Fruit fly (Drosophila melanogaster): ENCODE measurements around the gene CG32486.

The CG32486 gene

DNA sequence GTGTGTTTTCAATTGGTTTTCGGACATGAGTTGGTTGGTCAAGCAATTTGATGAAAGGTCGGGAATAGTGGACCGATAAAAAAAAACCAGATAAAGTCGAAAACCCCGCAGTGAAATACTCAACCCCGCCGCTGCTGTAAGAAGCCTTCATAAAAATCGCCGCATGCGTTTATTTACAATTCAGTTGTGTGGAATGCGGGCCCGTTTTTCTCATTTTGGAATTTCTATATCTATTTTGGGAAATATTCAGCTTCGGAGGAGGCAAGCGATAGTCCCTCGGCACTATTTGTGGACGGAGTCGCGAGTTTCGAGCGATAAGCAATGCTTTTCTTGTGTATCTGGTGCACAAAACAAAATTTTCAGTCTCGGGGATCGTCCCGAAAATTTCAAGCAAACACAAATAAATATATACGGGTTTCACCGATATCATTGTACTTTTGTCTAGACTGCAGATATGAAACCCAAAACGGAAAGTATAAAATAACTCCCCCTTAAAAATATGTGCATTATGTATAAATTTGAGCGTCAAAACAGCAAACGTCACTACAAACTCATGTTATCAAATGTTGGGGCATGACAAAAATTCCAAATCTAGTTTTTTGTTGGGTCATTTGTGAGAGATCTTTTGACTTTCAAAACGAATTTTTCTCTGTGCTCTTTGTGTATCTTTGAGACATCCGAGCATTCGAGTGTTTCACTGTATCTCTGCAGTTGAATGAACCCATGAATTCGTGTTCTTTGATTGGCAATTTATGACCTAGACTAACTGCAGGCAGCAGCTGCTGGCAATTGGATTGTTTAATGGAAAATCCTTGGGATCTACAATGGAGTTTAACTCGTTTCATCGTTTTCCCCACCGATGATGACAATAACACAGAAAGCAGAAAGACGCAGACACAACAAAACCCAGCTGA is 11.4 kb downstream of the CG32486 start (continued):
- TF ChIP-seq CG17802 (tag; optimal IDR thresholded peaks at IDR 0.05) = no peak
- peak; percentile 45 for TF ChIP-seq Ssrp (tag; optimal IDR thresholded peaks at IDR 0.05)
- peak; percentile 37 for TF ChIP-seq Blimp-1 (GFP tag; optimal IDR thresholded peaks at IDR 0.05)
- TF ChIP-seq zf30C (GFP tag; optimal IDR thresholded peaks at IDR 0.05) = peak; percentile 87
- TF ChIP-seq CG11723 (GFP tag; optimal IDR thresholded peaks at IDR 0.05) = peak; percentile 37
- TF ChIP-seq CG9727 (GFP tag; optimal IDR thresholded peaks at IDR 0.05) = peak; percentile 24
- TF ChIP-seq sc (optimal IDR thresholded peaks at IDR 0.05) = no peak
- TF ChIP-seq sc (GFP tag; optimal IDR thresholded peaks at IDR 0.05) = no peak
- TF ChIP-seq hkb (optimal IDR thresholded peaks at IDR 0.05) = no peak
- TF ChIP-seq hkb (GFP tag; IDR thresholded peaks at IDR 0.05) = 0 out of 2 replicates have a peak, but pooled peaks have one; percentile 15
- no peak for TF ChIP-seq scrt (GFP tag; optimal IDR thresholded peaks at IDR 0.05)
- no peak for TF ChIP-seq CG9797 (GFP tag; optimal IDR thresholded peaks at IDR 0.05)
- peak; percentile 9 for TF ChIP-seq slp2 (GFP tag; optimal IDR thresholded peaks at IDR 0.05)
- TF ChIP-seq Camta (GFP tag; optimal IDR thresholded peaks at IDR 0.05) = no peak
- no peak for TF ChIP-seq btn (GFP tag; optimal IDR thresholded peaks at IDR 0.05)
- TF ChIP-seq CG33557 (GFP tag; optimal IDR thresholded peaks at IDR 0.05) = peak; percentile 63
- TF ChIP-seq Asciz (GFP tag; optimal IDR thresholded peaks at IDR 0.05) = peak; percentile 25
- TF ChIP-seq Usf (GFP tag; optimal IDR thresholded peaks at IDR 0.05) = no peak
- no peak for TF ChIP-seq CG7987 (GFP tag; optimal IDR thresholded peaks at IDR 0.05)
- no peak for TF ChIP-seq CG12071 (GFP tag; optimal IDR thresholded peaks at IDR 0.05)
- peak; percentile 20 for TF ChIP-seq CG12299 (tag; optimal IDR thresholded peaks at IDR 0.05)
- TF ChIP-seq gcm (GFP tag; optimal IDR thresholded peaks at IDR 0.05) = peak; percentile 81
- no peak for TF ChIP-seq CG7928 (GFP tag; optimal IDR thresholded peaks at IDR 0.05)
- TF ChIP-seq PHDP (tag; optimal IDR thresholded peaks at IDR 0.05) = peak; percentile 9
- TF ChIP-seq cwo (GFP tag; optimal IDR thresholded peaks at IDR 0.05) = no peak
- peak; percentile 59 for TF ChIP-seq CoRest (tag; optimal IDR thresholded peaks at IDR 0.05)
- TF ChIP-seq tup (GFP tag; optimal IDR thresholded peaks at IDR 0.05) = no peak
- TF ChIP-seq aop (GFP tag; IDR thresholded peaks at IDR 0.05) = no peak
- peak; percentile 7 for TF ChIP-seq CG12769 (tag; optimal IDR thresholded peaks at IDR 0.05)
- TF ChIP-seq Bdp1 (GFP tag; optimal IDR thresholded peaks at IDR 0.05) = no peak
- 0 out of 2 replicates have a peak, but pooled peaks have one; percentile 9 for TF ChIP-seq vvl (GFP tag; IDR thresholded peaks at IDR 0.05)
- peak; percentile 8 for TF ChIP-seq NC2β (GFP tag; optimal IDR thresholded peaks at IDR 0.05)
- TF ChIP-seq pros (GFP tag; optimal IDR thresholded peaks at IDR 0.05) = peak; percentile 44
- TF ChIP-seq CG6272 (GFP tag; IDR thresholded peaks at IDR 0.05) = no peak
- TF ChIP-seq pita (GFP tag; optimal IDR thresholded peaks at IDR 0.05) = no peak
- TF ChIP-seq CG30431 (GFP tag; optimal IDR thresholded peaks at IDR 0.05) = no peak
- peak; percentile 46 for TF ChIP-seq Hr3 (GFP tag; optimal IDR thresholded peaks at IDR 0.05)
- peak; percentile 35 for TF ChIP-seq CG8924 (tag; optimal IDR thresholded peaks at IDR 0.05)
- TF ChIP-seq ind (GFP tag; optimal IDR thresholded peaks at IDR 0.05) = peak; percentile 10
- TF ChIP-seq Hey (tag; optimal IDR thresholded peaks at IDR 0.05) = no peak
- peak; percentile 98 for TF ChIP-seq sd (tag; optimal IDR thresholded peaks at IDR 0.05)
- no peak for TF ChIP-seq D (optimal IDR thresholded peaks at IDR 0.05)
- TF ChIP-seq D (GFP tag; optimal IDR thresholded peaks at IDR 0.05) = peak; percentile 42
- TF ChIP-seq Abd-B (GFP tag; optimal IDR thresholded peaks at IDR 0.05) = no peak
- TF ChIP-seq Stat92E (GFP tag; optimal IDR thresholded peaks at IDR 0.05) = peak in 1 of 3 experiments; percentile 13
- peak; percentile 75 for TF ChIP-seq CG18262 (tag; optimal IDR thresholded peaks at IDR 0.05)
- TF ChIP-seq CG8089 (GFP tag; optimal IDR thresholded peaks at IDR 0.05) = no peak
- TF ChIP-seq Drgx (GFP tag; IDR thresholded peaks at IDR 0.05) = no peak
- peak; percentile 37 for TF ChIP-seq row (GFP tag; IDR thresholded peaks at IDR 0.05)

Data from whole organism, embryonic.